Worm (Caenorhabditis elegans) whole organism, young adult: ENCODE results near the gene zip-6.

Experiments used
- B0035.1 ChIP-seq: sonication (generic microtip); optimal IDR thresholded peaks from 2 replicates; lab custom pipeline; 2016; ENCODE audit warnings: missing genetic modification characterization, mild to moderate bottlenecking, missing compliant biosample characterization, missing genotype, missing genetic modification reagents
- F33H1.4 ChIP-seq: fragments of 200-800 bp; sonication (Bioruptor generic); IDR thresholded peaks from 2 replicates; pipeline ENCODE4 v1.3.6; 2022; ENCODE audit warnings: missing genetic modification reagents, missing genetic modification characterization, missing compliant biosample characterization
- sdz-38 ChIP-seq: sonication (generic microtip); optimal IDR thresholded peaks from 2 replicates; lab custom pipeline; 2016; ENCODE audit warnings: missing genotype, missing genetic modification characterization, missing compliant biosample characterization

ce11 chrIV:11212978-11213377 lies 5.0 kb downstream of the zip-6 start:
- no peak for TF ChIP-seq B0035.1 (tag; lab: Kevin White, UChicago)
- TF ChIP-seq sdz-38 = no peak
- TF ChIP-seq F33H1.4 (GFP tag; lab: Robert Waterston, UW) = no peak
